Worm (Caenorhabditis elegans) whole organism, mixed stage, embryonic: ENCODE data around the gene ZC196.3.

Experiments used
- M03D4.4 ChIP-seq: sonication (generic microtip); optimal IDR thresholded peaks from 2 replicates; lab custom pipeline; 2017; ENCODE audit warnings: mild to moderate bottlenecking, missing genetic modification characterization, missing compliant biosample characterization
- bed-3 ChIP-seq: fragments of 200-800 bp; sonication (Bioruptor generic); optimal IDR thresholded peaks from 3 replicates; lab custom pipeline; 2018; ENCODE audit warnings: mild to moderate bottlenecking, missing genetic modification characterization, moderate library complexity, missing compliant biosample characterization
- blmp-1 ChIP-seq: fragments of 150-350 bp; optimal IDR thresholded peaks from 2 replicates; lab custom pipeline; 2014; ENCODE audit warnings: missing biosample characterization, missing genetic modification characterization
- ceh-43 ChIP-seq: fragments of 200-800 bp; sonication (Bioruptor generic); optimal IDR thresholded peaks from 2 replicates; lab custom pipeline; 2018; ENCODE audit warnings: mild to moderate bottlenecking, missing genetic modification characterization, moderate library complexity, missing compliant biosample characterization
- ceh-83 ChIP-seq: fragments of 200-800 bp; sonication (Bioruptor generic); optimal IDR thresholded peaks from 2 replicates; lab custom pipeline; 2018; ENCODE audit warnings: mild to moderate bottlenecking, missing genetic modification characterization, missing compliant biosample characterization
- ces-1 ChIP-seq: fragments of 150-350 bp; optimal IDR thresholded peaks from 2 replicates; lab custom pipeline; 2014; ENCODE audit warnings: missing biosample characterization, missing genetic modification reagents, missing genetic modification characterization
- cnd-1 ChIP-seq: fragments of 200-800 bp; sonication (Bioruptor generic); optimal IDR thresholded peaks from 2 replicates; lab custom pipeline; 2018; ENCODE audit warnings: mild to moderate bottlenecking, missing genetic modification characterization, missing compliant biosample characterization
- drap-1 ChIP-seq: fragments of 200-800 bp; sonication (Bioruptor generic); optimal IDR thresholded peaks from 3 replicates; lab custom pipeline; 2018; ENCODE audit warnings: mild to moderate bottlenecking, missing genetic modification characterization, missing compliant biosample characterization
- elt-1 ChIP-seq: sonication (generic microtip); optimal IDR thresholded peaks from 2 replicates; lab custom pipeline; 2017; ENCODE audit warnings: missing genetic modification characterization, mild to moderate bottlenecking, missing compliant biosample characterization, antibody characterized with exemption, moderate library complexity, borderline replicate concordance; ENCODE audit not compliant: insufficient read depth
- elt-3 ChIP-seq: fragments of 150-350 bp; optimal IDR thresholded peaks from 2 replicates; lab custom pipeline; 2014; ENCODE audit warnings: missing biosample characterization, missing genetic modification characterization
- ham-2 ChIP-seq: fragments of 200-800 bp; sonication (Bioruptor generic); optimal IDR thresholded peaks from 2 replicates; lab custom pipeline; 2018; ENCODE audit warnings: mild to moderate bottlenecking, missing genetic modification characterization, missing compliant biosample characterization
- hlh-1 ChIP-seq: fragments of 150-350 bp; optimal IDR thresholded peaks from 2 replicates; lab custom pipeline; 2014; ENCODE audit warnings: missing biosample characterization, missing genetic modification reagents, missing genetic modification characterization
- lin-32 ChIP-seq: fragments of 200-800 bp; sonication (Bioruptor generic); optimal IDR thresholded peaks from 2 replicates; lab custom pipeline; 2018; ENCODE audit warnings: mild to moderate bottlenecking, missing genetic modification characterization, missing compliant biosample characterization
- lsy-2 ChIP-seq: fragments of 150-350 bp; optimal IDR thresholded peaks from 2 replicates; lab custom pipeline; 2014; ENCODE audit warnings: missing biosample characterization, missing genetic modification characterization
- mep-1 ChIP-seq: fragments of 150-350 bp; optimal IDR thresholded peaks from 2 replicates; lab custom pipeline; 2017; ENCODE audit warnings: missing biosample characterization, missing genetic modification reagents, missing genetic modification characterization, inconsistent platforms
- mls-2 ChIP-seq: sonication (generic microtip); optimal IDR thresholded peaks from 2 replicates; lab custom pipeline; 2016; ENCODE audit warnings: mild to moderate bottlenecking, missing genetic modification characterization, moderate library complexity, missing compliant biosample characterization
- nhr-12 ChIP-seq: fragments of 150-350 bp; optimal IDR thresholded peaks from 2 replicates; lab custom pipeline; 2014; ENCODE audit warnings: missing biosample characterization, missing genetic modification characterization
- nhr-2 ChIP-seq: fragments of 150-350 bp; optimal IDR thresholded peaks from 2 replicates; lab custom pipeline; 2014; ENCODE audit warnings: missing biosample characterization, missing genetic modification characterization
- nhr-237 ChIP-seq: fragments of 150-350 bp; optimal IDR thresholded peaks from 2 replicates; lab custom pipeline; 2014; ENCODE audit warnings: missing biosample characterization, missing genetic modification characterization
- nhr-28 ChIP-seq: fragments of 150-350 bp; optimal IDR thresholded peaks from 2 replicates; lab custom pipeline; 2014; ENCODE audit warnings: missing biosample characterization, missing genetic modification characterization
- nhr-76 ChIP-seq: sonication (generic microtip); optimal IDR thresholded peaks from 2 replicates; lab custom pipeline; 2017; ENCODE audit warnings: missing biosample characterization, missing genetic modification characterization
- pha-4 ChIP-seq: fragments of 150-350 bp; optimal IDR thresholded peaks from 2 replicates; lab custom pipeline; 2018; ENCODE audit warnings: missing biosample characterization, missing genetic modification reagents, missing genetic modification characterization
- sptf-1 ChIP-seq: sonication (generic microtip); optimal IDR thresholded peaks from 2 replicates; lab custom pipeline; 2017; ENCODE audit warnings: mild to moderate bottlenecking, missing genetic modification characterization, moderate library complexity, missing compliant biosample characterization
- unc-120 ChIP-seq: sonication (generic microtip); optimal IDR thresholded peaks from 2 replicates; lab custom pipeline; 2017; ENCODE audit warnings: missing genetic modification characterization, missing compliant biosample characterization; ENCODE audit not compliant: poor library complexity, severe bottlenecking
- unc-39 ChIP-seq: fragments of 150-350 bp; optimal IDR thresholded peaks from 2 replicates; lab custom pipeline; 2014; ENCODE audit warnings: missing biosample characterization, missing genetic modification characterization
- unc-62 ChIP-seq: fragments of 150-350 bp; optimal IDR thresholded peaks from 2 replicates; lab custom pipeline; 2014; ENCODE audit warnings: missing biosample characterization, missing genetic modification reagents, missing genetic modification characterization
- zip-8 ChIP-seq: fragments of 150-350 bp; optimal IDR thresholded peaks from 2 replicates; lab custom pipeline; 2014; ENCODE audit warnings: missing biosample characterization, missing genetic modification characterization
- ztf-11 ChIP-seq: fragments of 150-350 bp; optimal IDR thresholded peaks from 2 replicates; lab custom pipeline; 2014; ENCODE audit warnings: missing biosample characterization, missing genetic modification characterization

Gene ZC196.3

ce11 chrV:8760416-8760815, 23.9 kb downstream of the ZC196.3 start, which contains the start of gene ddn-1:
Gene ddn-1, minus strand, starts transcription at chrV:8760516.
- TF ChIP-seq drap-1 = no peak
- no peak for TF ChIP-seq unc-39 (tag; lab: Kevin White, UChicago)
- no peak for TF ChIP-seq elt-3 (tag; lab: Kevin White, UChicago)
- TF ChIP-seq mls-2 (tag; lab: Kevin White, UChicago) = no peak
- no peak for TF ChIP-seq M03D4.4 (tag; lab: Kevin White, UChicago)
- no peak for TF ChIP-seq elt-1 (tag; lab: Kevin White, UChicago)
- TF ChIP-seq ces-1 = no peak
- no peak for TF ChIP-seq mep-1 (tag; lab: Kevin White, UChicago)
- TF ChIP-seq lsy-2 (tag; lab: Kevin White, UChicago) = no peak
- TF ChIP-seq ceh-83 (GFP tag; lab: Kevin White, UChicago) = no peak

- TF ChIP-seq cnd-1 (tag; lab: Kevin White, UChicago) = no peak
- TF ChIP-seq nhr-237 = no peak
- TF ChIP-seq ztf-11 (tag; lab: Kevin White, UChicago) = no peak
- TF ChIP-seq nhr-76 = no peak
- TF ChIP-seq nhr-2 (tag; lab: Kevin White, UChicago) = no peak
- no peak for TF ChIP-seq elt-3 (tag; lab: Kevin White, UChicago)
- no peak for TF ChIP-seq bed-3 (GFP tag; lab: Kevin White, UChicago)
- TF ChIP-seq unc-62 = no peak
- TF ChIP-seq M03D4.4 (tag; lab: Kevin White, UChicago) = no peak
- no peak for TF ChIP-seq lin-32 (GFP tag; lab: Kevin White, UChicago)
- no peak for TF ChIP-seq zip-8 (tag; lab: Kevin White, UChicago)
- TF ChIP-seq pha-4 (tag; lab: Kevin White, UChicago) = no peak
- no peak for TF ChIP-seq nhr-12 (tag; lab: Kevin White, UChicago)
- no peak for TF ChIP-seq ceh-43 (GFP tag; lab: Kevin White, UChicago)
- no peak for TF ChIP-seq unc-120 (tag; lab: Kevin White, UChicago)
Observed at ce11 chrV:8762861-8763260, 26.4 kb downstream of the ZC196.3 start, which contains the start of gene B0507.8. Gene B0507.8, minus strand, starts transcription at chrV:8762961.

- TF ChIP-seq lin-32 (GFP tag; lab: Kevin White, UChicago) (no peak), nhr-28 (tag; lab: Kevin White, UChicago) (no peak)
Observed at ce11 chrV:8765938-8766337, 29.5 kb downstream of the ZC196.3 start, which contains the start of gene B0507.9. Gene B0507.9, minus strand, starts transcription at chrV:8766038.

ce11 chrV:8767041-8767440, 30.6 kb downstream of the ZC196.3 start:
- TF ChIP-seq nhr-237 (no peak), ztf-11 (tag; lab: Kevin White, UChicago) (no peak), ham-2 (GFP tag; lab: Kevin White, UChicago) (no peak), zip-8 (tag; lab: Kevin White, UChicago) (no peak), blmp-1 (tag; lab: Kevin White, UChicago) (no peak), nhr-2 (tag; lab: Kevin White, UChicago) (no peak), mls-2 (tag; lab: Kevin White, UChicago) (no peak), hlh-1 (tag; lab: Kevin White, UChicago) (no peak), lsy-2 (tag; lab: Kevin White, UChicago) (no peak), unc-120 (tag; lab: Kevin White, UChicago) (no peak), unc-62 (no peak), ceh-43 (GFP tag; lab: Kevin White, UChicago) (no peak), nhr-12 (tag; lab: Kevin White, UChicago) (no peak), nhr-76 (no peak)
- TF ChIP-seq, all 35 proteins: peak for 0

ce11 chrV:8767493-8767892, 31.0 kb downstream of the ZC196.3 start:
- TF ChIP-seq unc-120 (tag; lab: Kevin White, UChicago) (no peak), hlh-1 (tag; lab: Kevin White, UChicago) (no peak), nhr-76 (no peak), elt-3 (tag; lab: Kevin White, UChicago) (no peak), bed-3 (GFP tag; lab: Kevin White, UChicago) (no peak), unc-39 (tag; lab: Kevin White, UChicago) (no peak), nhr-28 (tag; lab: Kevin White, UChicago) (no peak), M03D4.4 (tag; lab: Kevin White, UChicago) (no peak), unc-62 (no peak)

- TF ChIP-seq hlh-1 (tag; lab: Kevin White, UChicago) (no peak), mep-1 (tag; lab: Kevin White, UChicago) (no peak), sptf-1 (tag; lab: Kevin White, UChicago) (no peak), nhr-76 (no peak), mls-2 (tag; lab: Kevin White, UChicago) (no peak), nhr-28 (tag; lab: Kevin White, UChicago) (no peak), zip-8 (tag; lab: Kevin White, UChicago) (no peak)
Observed at ce11 chrV:8768481-8768959, 32.1 kb downstream of the ZC196.3 start, which contains the start of gene B0507.3. Gene B0507.3, plus strand, starts transcription at chrV:8768909.
